Worm (Caenorhabditis elegans) whole organism, L4/young adult: ENCODE results near the gene nca-2.

Experiments
- W03F9.2 ChIP-seq: fragments of 150-350 bp; optimal IDR thresholded peaks from 2 replicates; lab custom pipeline; 2014; ENCODE audit warnings: missing biosample characterization, missing genetic modification characterization
- dao-5 ChIP-seq: sonication (generic microtip); optimal IDR thresholded peaks from 2 replicates; lab custom pipeline; 2016; ENCODE audit warnings: missing genotype, missing genetic modification characterization, moderate library complexity, missing compliant biosample characterization
- him-1 ChIP-seq: sonication (generic microtip); optimal IDR thresholded peaks from 2 replicates; lab custom pipeline; 2016; ENCODE audit warnings: missing genotype, missing genetic modification reagents, missing genetic modification characterization, missing compliant biosample characterization

- TF ChIP-seq him-1 (tag; lab: Kevin White, UChicago), result no peak
- no peak for TF ChIP-seq W03F9.2 (tag; lab: Kevin White, UChicago)
- no peak for TF ChIP-seq dao-5 (tag; lab: Kevin White, UChicago)
Measured at ce11 chrIII:5002231-5002630, 36.9 kb downstream of the nca-2 start, which contains the start of gene R144.10.
